Fruit fly (Drosophila melanogaster) whole organism, prepupa: Measurements from ENCODE around the gene Hap40.

ENCODE experiments used
- Blimp-1 ChIP-seq: fragments of 200-800 bp; sonication (Bioruptor generic); optimal IDR thresholded peaks from 3 replicates; lab custom pipeline; 2017; ENCODE audit warnings: missing biosample characterization, missing genetic modification characterization, mild to moderate bottlenecking, moderate library complexity, missing genetic modification reagents
- CG10631 ChIP-seq: fragments of 200-800 bp; sonication (Bioruptor generic); optimal IDR thresholded peaks from 2 replicates; lab custom pipeline; 2016; ENCODE audit warnings: missing biosample characterization, missing genetic modification characterization
- CG11294 ChIP-seq: fragments of 200-800 bp; sonication (Bioruptor generic); IDR thresholded peaks from 2 replicates; pipeline ENCODE4 v1.3.6; 2022; ENCODE audit warnings: missing biosample characterization, missing genetic modification characterization
- CG11762 ChIP-seq: fragments of 200-800 bp; sonication (Bioruptor generic); optimal IDR thresholded peaks from 3 replicates; lab custom pipeline; 2016; ENCODE audit warnings: missing biosample characterization, missing genetic modification characterization; ENCODE audit not compliant: insufficient read depth
- CG11902 ChIP-seq: fragments of 200-800 bp; sonication (Bioruptor generic); optimal IDR thresholded peaks from 3 replicates; lab custom pipeline; 2016; ENCODE audit warnings: missing biosample characterization, missing genetic modification characterization
- CG15336 ChIP-seq: fragments of 200-800 bp; sonication (Bioruptor generic); IDR thresholded peaks from 2 replicates; pipeline ENCODE4 v1.3.6; 2022; ENCODE audit warnings: missing biosample characterization, missing genetic modification characterization
- CG16779 ChIP-seq: fragments of 200-800 bp; sonication (Bioruptor generic); optimal IDR thresholded peaks from 3 replicates; lab custom pipeline; 2017; ENCODE audit warnings: missing biosample characterization, mild to moderate bottlenecking, missing genetic modification characterization
- CG31627 ChIP-seq: fragments of 200-800 bp; sonication (Bioruptor generic); optimal IDR thresholded peaks from 3 replicates; lab custom pipeline; 2016; ENCODE audit warnings: missing biosample characterization, missing genetic modification characterization
- CG32006 ChIP-seq: fragments of 200-800 bp; sonication (Bioruptor generic); optimal IDR thresholded peaks from 3 replicates; lab custom pipeline; 2017; ENCODE audit warnings: missing biosample characterization, mild to moderate bottlenecking, missing genetic modification characterization
- CG34406 ChIP-seq: fragments of 200-800 bp; sonication (Bioruptor generic); optimal IDR thresholded peaks from 3 replicates; lab custom pipeline; 2016; ENCODE audit warnings: missing biosample characterization, missing genetic modification characterization
- CG3919 ChIP-seq: fragments of 200-800 bp; sonication (Bioruptor generic); optimal IDR thresholded peaks from 3 replicates; lab custom pipeline; 2016; ENCODE audit warnings: missing biosample characterization, missing genetic modification characterization
- CG4318 ChIP-seq: fragments of 200-800 bp; sonication (Bioruptor generic); optimal IDR thresholded peaks from 3 replicates; lab custom pipeline; 2017; ENCODE audit warnings: missing biosample characterization, mild to moderate bottlenecking, missing genetic modification characterization
- CG6163 ChIP-seq: fragments of 200-800 bp; sonication (Bioruptor generic); IDR thresholded peaks from 3 replicates; pipeline ENCODE4 v1.3.6; 2022; ENCODE audit warnings: missing biosample characterization, missing genetic modification characterization
- CG6276 ChIP-seq: fragments of 200-800 bp; sonication (Bioruptor generic); optimal IDR thresholded peaks from 2 replicates; lab custom pipeline; 2017; ENCODE audit warnings: missing biosample characterization, mild to moderate bottlenecking, missing genetic modification characterization
- CG6808 ChIP-seq: fragments of 200-800 bp; sonication (Bioruptor generic); optimal IDR thresholded peaks from 3 replicates; lab custom pipeline; 2017; ENCODE audit warnings: missing biosample characterization, missing genetic modification characterization, mild to moderate bottlenecking, moderate library complexity, missing genetic modification reagents
- CG6854 ChIP-seq: fragments of 200-800 bp; sonication (Bioruptor generic); optimal IDR thresholded peaks from 2 replicates; lab custom pipeline; 2017; ENCODE audit warnings: missing biosample characterization, mild to moderate bottlenecking, missing genetic modification characterization
- CG7368 ChIP-seq: fragments of 200-800 bp; sonication (Bioruptor generic); optimal IDR thresholded peaks from 3 replicates; lab custom pipeline; 2016; ENCODE audit warnings: missing biosample characterization, missing genetic modification characterization
- CG8119 ChIP-seq: fragments of 200-800 bp; sonication (Bioruptor generic); IDR thresholded peaks from 3 replicates; pipeline ENCODE4 v1.3.6; 2022; ENCODE audit warnings: missing biosample characterization, missing genetic modification characterization
- CG8632 ChIP-seq: fragments of 200-800 bp; sonication (Bioruptor generic); optimal IDR thresholded peaks from 3 replicates; lab custom pipeline; 2016; ENCODE audit warnings: missing biosample characterization, missing genetic modification characterization
- Eip75B ChIP-seq: fragments of 200-800 bp; sonication (Bioruptor generic); optimal IDR thresholded peaks from 3 replicates; lab custom pipeline; 2016; ENCODE audit warnings: missing biosample characterization, missing genetic modification characterization
- Eip93F ChIP-seq: fragments of 200-800 bp; sonication (Bioruptor generic); optimal IDR thresholded peaks from 2 replicates; lab custom pipeline; 2016; ENCODE audit warnings: missing biosample characterization, mild to moderate bottlenecking, missing genetic modification characterization
- Ets21C ChIP-seq: fragments of 200-800 bp; sonication (Bioruptor generic); optimal IDR thresholded peaks from 3 replicates; lab custom pipeline; 2016; ENCODE audit warnings: missing biosample characterization, missing genetic modification characterization
- Ets96B ChIP-seq: fragments of 200-800 bp; optimal IDR thresholded peaks from 2 replicates; lab custom pipeline; 2019; ENCODE audit warnings: missing biosample characterization, mild to moderate bottlenecking, missing genetic modification characterization, moderate library complexity
- Hr38 ChIP-seq: sonication (Bioruptor generic); optimal IDR thresholded peaks from 2 replicates; lab custom pipeline; 2016; ENCODE audit warnings: missing biosample characterization, missing genetic modification characterization
- Hr39 ChIP-seq: fragments of 200-800 bp; sonication (Bioruptor generic); optimal IDR thresholded peaks from 2 replicates; lab custom pipeline; 2016; ENCODE audit warnings: missing biosample characterization, missing genetic modification characterization
- Hr4 ChIP-seq: fragments of 200-800 bp; sonication (Bioruptor generic); optimal IDR thresholded peaks from 3 replicates; lab custom pipeline; 2016; ENCODE audit warnings: missing biosample characterization, missing genetic modification characterization
- Lpt ChIP-seq: fragments of 200-800 bp; sonication (Bioruptor generic); optimal IDR thresholded peaks from 3 replicates; lab custom pipeline; 2016; ENCODE audit warnings: missing biosample characterization, missing genetic modification characterization
- Met ChIP-seq: fragments of 200-800 bp; sonication (Bioruptor generic); optimal IDR thresholded peaks from 3 replicates; lab custom pipeline; 2016; ENCODE audit warnings: missing biosample characterization, missing genetic modification characterization
- Smox ChIP-seq: fragments of 200-800 bp; sonication (Bioruptor generic); optimal IDR thresholded peaks from 3 replicates; lab custom pipeline; 2016; ENCODE audit warnings: missing biosample characterization, missing genetic modification characterization
- Sox102F ChIP-seq: fragments of 200-800 bp; sonication (Bioruptor generic); optimal IDR thresholded peaks from 2 replicates; lab custom pipeline; 2016; ENCODE audit warnings: missing biosample characterization, mild to moderate bottlenecking, missing genetic modification characterization
- Sox14 ChIP-seq: fragments of 200-800 bp; sonication (Bioruptor generic); optimal IDR thresholded peaks from 3 replicates; lab custom pipeline; 2016; ENCODE audit warnings: missing biosample characterization, missing genetic modification characterization
- Sox15 ChIP-seq: fragments of 200-800 bp; sonication (Bioruptor generic); optimal IDR thresholded peaks from 3 replicates; lab custom pipeline; 2016; ENCODE audit warnings: missing biosample characterization, missing genetic modification characterization
- achi ChIP-seq: fragments of 200-800 bp; sonication (Bioruptor generic); optimal IDR thresholded peaks from 3 replicates; lab custom pipeline; 2016; ENCODE audit warnings: missing biosample characterization, missing genetic modification characterization
- cyc ChIP-seq: fragments of 200-800 bp; sonication (Bioruptor generic); optimal IDR thresholded peaks from 3 replicates; lab custom pipeline; 2016; ENCODE audit warnings: missing biosample characterization, missing genetic modification characterization
- dsx ChIP-seq: fragments of 200-800 bp; optimal IDR thresholded peaks from 3 replicates; lab custom pipeline; 2019; ENCODE audit warnings: missing biosample characterization, mild to moderate bottlenecking, missing genetic modification characterization, moderate library complexity; ENCODE audit not compliant: poor library complexity, severe bottlenecking
- esn ChIP-seq: fragments of 200-800 bp; sonication (Bioruptor generic); optimal IDR thresholded peaks from 2 replicates; lab custom pipeline; 2016; ENCODE audit warnings: missing biosample characterization, mild to moderate bottlenecking, missing genetic modification characterization, moderate library complexity
- fd59A ChIP-seq: fragments of 200-800 bp; sonication (Bioruptor generic); optimal IDR thresholded peaks from 2 replicates; lab custom pipeline; 2017; ENCODE audit warnings: missing biosample characterization, mild to moderate bottlenecking, missing genetic modification characterization, missing genetic modification reagents
- fd85E ChIP-seq: fragments of 200-800 bp; sonication (Bioruptor generic); optimal IDR thresholded peaks from 3 replicates; lab custom pipeline; 2016; ENCODE audit warnings: missing biosample characterization, missing genetic modification characterization
- fkh ChIP-seq: fragments of 200-800 bp; sonication (Bioruptor generic); optimal IDR thresholded peaks from 3 replicates; lab custom pipeline; 2017; ENCODE audit warnings: missing biosample characterization, mild to moderate bottlenecking, missing genetic modification characterization, moderate library complexity
- lz ChIP-seq: fragments of 200-800 bp; sonication (Bioruptor generic); optimal IDR thresholded peaks from 3 replicates; lab custom pipeline; 2016; ENCODE audit warnings: missing biosample characterization, missing genetic modification characterization
- net ChIP-seq: fragments of 200-800 bp; sonication (Bioruptor generic); optimal IDR thresholded peaks from 3 replicates; lab custom pipeline; 2016; ENCODE audit warnings: missing biosample characterization, missing genetic modification characterization
- salr ChIP-seq, 2 experiments: fragments of 200-800 bp; sonication (Bioruptor generic); optimal IDR thresholded peaks; 3 replicates each; lab custom pipeline; 2016 to 2018; ENCODE audit warnings: missing biosample characterization in 2 of 2, missing genetic modification characterization in 2 of 2, mild to moderate bottlenecking in 1 of 2
- ss ChIP-seq, 2 experiments: fragments of 200-800 bp; sonication (Bioruptor generic); optimal IDR thresholded peaks; 2 replicates in 1 of 2; 3 replicates in 1 of 2; lab custom pipeline; 2017 to 2018; ENCODE audit warnings: mild to moderate bottlenecking in 2 of 2, missing biosample characterization in 2 of 2, missing genetic modification characterization in 2 of 2, moderate library complexity in 1 of 2
- svp ChIP-seq: fragments of 200-800 bp; sonication (Bioruptor generic); peaks from one replicate; lab custom pipeline; 2016; ENCODE audit warnings: missing biosample characterization, missing genetic modification characterization

Hap40 gene

dm6 chrX:15697581-15698208 lies 6.2 kb upstream of the Hap40 start (continued):
- peak; percentile 67 for TF ChIP-seq fd59A (GFP tag; lab: Kevin White, UChicago)
- TF ChIP-seq Eip75B (GFP tag; lab: Kevin White, UChicago): peak; percentile 73
- TF ChIP-seq achi: peak; percentile 92
- TF ChIP-seq CG32006: peak; percentile 86
- TF ChIP-seq Eip93F: peak; percentile 71
- TF ChIP-seq CG11762 (GFP tag; lab: Kevin White, UChicago): peak; percentile 84
- TF ChIP-seq CG11294 (GFP tag; lab: Robert Waterston, UW): peak; percentile 88
- peak; percentile 59 for TF ChIP-seq Ets21C
- TF ChIP-seq CG16779 (tag; lab: Kevin White, UChicago): no peak
- peak; percentile 66 for TF ChIP-seq Blimp-1 (GFP tag; lab: Kevin White, UChicago)
- TF ChIP-seq dsx (GFP tag; lab: Kevin White, UChicago): peak; percentile 87
- TF ChIP-seq CG10631 (GFP tag; lab: Kevin White, UChicago): peak; percentile 90
- peak; percentile 75 for TF ChIP-seq Smox
- no peak for TF ChIP-seq Hr38 (GFP tag; lab: Kevin White, UChicago)
- TF ChIP-seq CG3919: peak; percentile 88
- TF ChIP-seq Hr4: peak; percentile 67
- peak; percentile 73 for TF ChIP-seq Sox15 (GFP tag; lab: Kevin White, UChicago)
- TF ChIP-seq CG31627 (GFP tag; lab: Kevin White, UChicago): peak; percentile 61
- TF ChIP-seq CG6808: peak; percentile 78
- TF ChIP-seq fkh: peak; percentile 89
- peak; percentile 72 for TF ChIP-seq Hr39 (GFP tag; lab: Kevin White, UChicago)
- TF ChIP-seq CG7368 (GFP tag; lab: Kevin White, UChicago): peak; percentile 76
- peak; percentile 81 for TF ChIP-seq CG6276 (GFP tag; lab: Kevin White, UChicago)

dm6 chrX:15701047-15701446 lies 2.9 kb upstream of the Hap40 start, which contains the start of gene CG9240:
Gene CG9240 (minus strand): TSS chrX:15701259.
- TF ChIP-seq Lpt (GFP tag; lab: Kevin White, UChicago) (no peak), svp (GFP tag; lab: Kevin White, UChicago) (peak; percentile 67), CG15336 (GFP tag; lab: Robert Waterston, UW) (no peak), CG3919 (no peak), salr (GFP tag; optimal IDR thresholded peaks at IDR 0.05; lab: Kevin White, UChicago) (no peak), net (GFP tag; lab: Kevin White, UChicago) (no peak)

- TF ChIP-seq CG8119 (GFP tag; lab: Robert Waterston, UW): no peak; the same call in 2 of the 3 replicates
- no peak for TF ChIP-seq Eip93F
- TF ChIP-seq CG16779 (tag; lab: Kevin White, UChicago): no peak
- TF ChIP-seq CG11294 (GFP tag; lab: Robert Waterston, UW): no peak
- no peak for TF ChIP-seq ss (GFP tag; optimal IDR thresholded peaks at IDR 0.05; lab: Kevin White, UChicago)
- TF ChIP-seq Ets21C: no peak
- no peak for TF ChIP-seq salr (GFP tag; optimal IDR thresholded peaks at IDR 0.05; lab: Kevin White, UChicago)
- TF ChIP-seq CG34406 (GFP tag; lab: Kevin White, UChicago): no peak
- no peak for TF ChIP-seq Hr4
- TF ChIP-seq fd59A (GFP tag; lab: Kevin White, UChicago): no peak
- no peak for TF ChIP-seq CG31627 (GFP tag; lab: Kevin White, UChicago)
- no peak for TF ChIP-seq net (GFP tag; lab: Kevin White, UChicago)
- TF ChIP-seq Sox14 (GFP tag; lab: Kevin White, UChicago): peak; percentile 33
- TF ChIP-seq Ets96B (tag; lab: Kevin White, UChicago): no peak
- TF ChIP-seq cyc (GFP tag; lab: Kevin White, UChicago): no peak
- TF ChIP-seq CG6808: peak; percentile 98
- TF ChIP-seq CG15336 (GFP tag; lab: Robert Waterston, UW): peak; percentile 38; the same call in 1 of the 2 replicates
- peak; percentile 3 for TF ChIP-seq CG11902
- TF ChIP-seq CG11762 (GFP tag; lab: Kevin White, UChicago): no peak
- peak; percentile 72 for TF ChIP-seq svp (GFP tag; lab: Kevin White, UChicago)
- TF ChIP-seq CG6854 (GFP tag; lab: Kevin White, UChicago): no peak
- no peak for TF ChIP-seq fkh
- no peak for TF ChIP-seq CG7368 (GFP tag; lab: Kevin White, UChicago)
- TF ChIP-seq CG10631 (GFP tag; lab: Kevin White, UChicago): no peak
- peak; percentile 44 for TF ChIP-seq Hr39 (GFP tag; lab: Kevin White, UChicago)
- no peak for TF ChIP-seq CG4318 (GFP tag; lab: Kevin White, UChicago)
- no peak for TF ChIP-seq Sox102F (GFP tag; lab: Kevin White, UChicago)
- peak; percentile 36 for TF ChIP-seq Eip75B (GFP tag; lab: Kevin White, UChicago)
- peak; percentile 23 for TF ChIP-seq esn (GFP tag; lab: Kevin White, UChicago)
- no peak for TF ChIP-seq Met
- TF ChIP-seq lz (GFP tag; lab: Kevin White, UChicago): peak; percentile 6
- TF ChIP-seq CG6163: 0 out of 3 replicates have a peak, but pooled peaks have one; percentile 30
- TF ChIP-seq CG8632: no peak
- no peak for TF ChIP-seq fd85E
- TF ChIP-seq Hr38 (GFP tag; lab: Kevin White, UChicago): no peak
- TF ChIP-seq dsx (GFP tag; lab: Kevin White, UChicago): no peak
These were observed 5.7 kb downstream of the Hap40 start for dm6 chrX:15709624-15709983.
